Fruit fly (Drosophila melanogaster) whole organism, larva: ENCODE measurements around the gene CG10357.
A peak's percentile ranks its signal among the peaks of the same experiment; 100 is the strongest.

ENCODE experiments used
- noc ChIP-seq: fragments of 200-800 bp; sonication (Bioruptor generic); optimal IDR thresholded peaks from 3 replicates; lab custom pipeline; 2019; ENCODE audit warnings: missing biosample characterization, mild to moderate bottlenecking, missing genetic modification characterization, moderate library complexity

Gene CG10357

DNA sequence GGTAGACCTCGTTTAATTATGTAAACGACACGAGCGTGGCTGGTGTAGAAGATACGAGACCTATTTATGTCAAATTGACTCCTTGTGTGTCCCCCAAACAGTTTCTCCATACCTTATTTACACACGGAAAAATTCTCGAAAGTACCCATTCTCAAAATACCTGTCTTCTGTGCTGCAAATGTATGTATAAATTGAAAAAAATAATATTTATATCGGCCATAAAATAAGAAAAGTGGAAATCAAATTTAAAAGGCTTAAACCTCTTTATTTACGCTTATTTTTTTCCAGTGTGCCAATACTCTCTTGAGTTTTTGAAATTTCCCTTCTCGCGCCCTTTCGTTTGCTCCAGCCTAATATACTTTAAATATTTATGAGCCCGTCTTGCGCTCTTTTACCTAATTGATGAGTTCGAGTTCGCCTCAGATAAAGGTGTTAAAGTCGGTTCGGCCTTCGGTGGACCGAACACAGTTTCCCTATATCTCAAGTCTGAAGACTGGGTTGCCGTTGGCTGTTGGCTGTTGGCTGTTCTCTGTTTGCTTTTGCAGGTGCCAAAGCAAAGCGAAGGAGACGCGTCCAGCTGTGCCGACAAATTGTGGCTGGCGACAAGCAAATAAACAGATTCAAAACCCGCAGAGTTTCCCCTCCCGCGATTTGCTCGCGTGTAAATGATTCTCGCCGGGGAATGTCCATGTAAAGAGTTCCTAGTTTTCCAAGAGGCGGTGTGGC, 23.6 kb downstream of the CG10357 start:
- TF ChIP-seq noc (tag; lab: Kevin White, UChicago) = no peak

DNA sequence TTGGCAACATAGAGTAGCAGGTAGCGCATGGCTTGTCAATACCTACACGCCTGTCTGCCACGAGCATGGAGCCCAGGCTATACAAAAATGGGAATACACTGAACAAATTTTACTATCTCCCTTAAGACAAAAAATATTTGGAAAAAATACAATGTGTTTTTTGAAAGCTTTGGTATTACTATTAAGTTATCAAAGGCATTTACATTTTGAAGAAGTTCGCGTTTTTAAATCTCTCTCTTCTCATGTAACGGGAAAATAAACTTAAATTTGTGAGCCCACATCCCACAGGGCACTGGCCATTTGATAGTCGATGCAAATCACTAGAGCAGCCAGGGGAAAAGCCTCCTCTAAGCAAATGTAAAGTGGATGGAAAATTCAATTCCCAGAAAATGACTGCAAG, 24.1 kb downstream of the CG10357 start:
- no peak for TF ChIP-seq noc (tag; lab: Kevin White, UChicago)

DNA sequence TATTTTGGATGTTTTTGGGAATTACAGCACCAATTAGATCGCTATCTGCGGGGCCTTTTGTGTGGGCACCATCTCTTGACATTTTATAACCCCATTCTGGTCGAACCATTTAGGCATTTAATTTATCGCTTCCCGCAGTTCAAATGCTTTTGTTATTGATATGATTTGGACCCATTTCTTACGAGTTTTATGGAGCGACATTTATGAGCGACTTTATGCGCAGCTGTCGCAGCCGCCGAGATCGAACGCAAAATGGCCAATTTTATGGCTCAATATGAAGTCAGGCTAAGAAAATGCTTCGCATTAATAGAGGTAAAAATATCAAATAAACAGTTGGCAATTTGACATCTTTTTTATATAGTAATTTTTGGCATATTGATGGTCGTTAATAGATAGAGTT, 25.7 kb downstream of the CG10357 start:
- TF ChIP-seq noc (tag; lab: Kevin White, UChicago) = no peak

DNA sequence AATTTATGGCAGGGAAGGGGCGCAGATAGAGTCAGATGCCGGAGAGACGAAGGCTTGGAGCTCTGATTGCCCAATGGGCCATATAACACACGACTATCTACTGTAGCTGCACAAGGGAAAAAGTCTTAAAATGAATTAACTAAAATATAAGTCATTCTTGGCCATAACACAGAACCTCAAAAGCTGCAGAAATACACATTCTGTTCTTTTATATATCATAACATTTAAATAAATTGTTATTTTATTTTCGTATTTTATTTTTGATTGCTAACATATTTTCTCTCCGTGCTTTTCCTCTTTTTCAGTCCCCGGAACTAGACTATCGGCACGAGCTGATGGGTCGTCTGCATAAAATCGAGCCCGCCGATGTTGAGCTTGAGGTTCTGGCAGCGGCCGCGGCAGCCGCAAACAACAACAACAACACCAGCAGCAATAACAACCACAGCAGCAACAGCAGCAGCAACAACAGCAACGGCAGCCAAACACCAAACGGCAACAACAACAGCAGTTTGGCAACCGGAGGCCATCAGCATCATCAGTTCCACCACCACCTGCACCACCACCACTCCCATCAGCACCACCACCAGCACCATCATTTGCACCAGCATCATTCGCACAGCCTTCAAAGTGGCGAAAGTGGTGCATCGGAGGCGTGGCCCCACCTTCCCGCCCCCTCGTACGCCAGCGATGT, 29.3 kb downstream of the CG10357 start:
- no peak for TF ChIP-seq noc (tag; lab: Kevin White, UChicago)

DNA sequence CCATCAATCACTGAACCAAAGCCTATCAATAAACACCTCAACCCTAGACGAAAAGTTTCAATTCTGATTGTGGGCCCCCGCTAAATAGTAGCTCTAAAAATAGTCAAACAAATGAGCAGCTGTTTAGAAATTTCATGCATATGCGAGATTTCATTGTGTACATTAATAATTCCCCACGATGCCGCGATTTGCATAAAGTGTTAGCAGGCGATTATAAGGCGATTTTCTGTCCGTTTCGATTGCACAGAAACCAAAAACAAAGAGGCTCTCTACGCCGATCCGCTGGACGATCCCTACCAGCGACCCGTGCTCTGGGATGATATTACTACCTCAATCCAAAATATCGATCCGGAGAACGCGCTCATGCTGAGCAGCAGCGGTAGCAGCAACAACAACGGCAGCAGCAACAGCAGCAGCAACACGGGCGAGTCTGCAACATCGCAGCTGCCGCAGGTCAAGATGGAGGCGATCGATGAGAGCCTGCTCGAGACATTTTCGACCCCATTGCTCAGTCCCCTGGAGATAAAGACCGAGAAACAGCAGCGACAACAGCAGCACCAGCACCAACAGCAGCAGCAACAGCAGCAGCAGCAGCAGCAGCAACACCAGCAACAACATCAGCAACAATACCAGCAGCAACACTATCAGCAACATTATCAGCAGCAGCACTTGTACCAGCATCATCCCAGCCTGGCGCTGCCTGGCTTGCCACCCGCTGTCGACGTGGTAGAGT, 30.6 kb downstream of the CG10357 start:
- peak; percentile 6 for TF ChIP-seq noc (tag; lab: Kevin White, UChicago)

DNA sequence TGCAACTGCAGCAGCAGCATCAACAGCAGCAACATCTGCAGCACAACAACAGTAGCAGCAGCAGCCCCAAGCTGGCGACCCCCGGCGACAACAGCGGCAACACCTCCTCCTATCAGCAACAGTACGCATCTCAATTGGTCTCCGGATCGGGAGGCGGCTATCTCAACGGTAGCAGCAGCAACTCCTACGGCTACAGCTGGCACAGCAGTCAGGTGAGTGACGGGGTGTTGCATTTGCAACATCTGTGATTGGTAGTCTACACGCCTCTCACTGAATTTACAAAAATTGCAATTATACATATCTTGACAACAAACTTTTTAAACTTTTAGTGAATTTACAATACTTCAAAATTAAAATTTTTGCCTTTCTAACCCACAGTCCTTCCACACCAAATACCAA, 31.2 kb downstream of the CG10357 start:
- TF ChIP-seq noc (tag; lab: Kevin White, UChicago) = no peak

DNA sequence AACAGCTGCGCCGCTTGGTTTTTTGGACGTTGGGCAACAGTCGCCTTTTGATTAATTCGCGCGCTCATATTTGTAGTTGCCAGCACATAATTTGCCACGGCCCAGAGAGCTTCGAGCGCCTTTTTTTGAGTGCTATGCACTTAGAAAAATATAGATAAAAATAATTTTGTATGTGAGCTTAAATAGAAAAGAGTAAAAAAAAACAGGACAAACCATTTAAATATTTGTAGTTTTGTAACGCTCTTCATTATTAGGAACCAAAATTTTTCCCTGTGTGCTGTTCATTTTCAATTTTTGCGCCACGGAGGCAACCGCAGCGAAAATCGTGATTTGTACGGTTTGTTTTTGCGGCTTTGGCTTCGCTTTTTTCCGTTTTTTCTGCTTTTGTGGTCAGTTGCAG, 34.3 kb downstream of the CG10357 start:
- TF ChIP-seq noc (tag; lab: Kevin White, UChicago) = no peak

DNA sequence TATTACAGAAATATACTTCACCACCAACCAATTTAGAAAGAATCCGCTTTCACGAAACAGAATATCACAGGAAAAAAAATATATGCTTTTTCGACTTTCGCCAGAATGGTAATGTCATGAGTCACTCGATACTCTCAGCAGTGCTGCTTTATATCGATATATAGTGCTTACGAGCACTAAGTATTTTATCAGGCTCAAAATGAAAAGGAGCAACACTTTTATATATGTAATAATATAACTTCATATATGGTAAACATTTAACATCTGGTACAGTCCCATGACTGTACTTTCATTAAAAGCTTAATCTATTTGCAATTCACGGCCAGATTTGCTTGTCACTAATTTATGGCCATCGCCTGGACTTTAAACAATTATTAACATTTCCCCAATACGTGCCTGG, 39.5 kb downstream of the CG10357 start, which contains the start of gene CG10862:
TSS of gene CG10862 (minus strand) at position 101 of the 400 bp plus-strand sequence.
- TF ChIP-seq noc (tag; lab: Kevin White, UChicago) = no peak

DNA sequence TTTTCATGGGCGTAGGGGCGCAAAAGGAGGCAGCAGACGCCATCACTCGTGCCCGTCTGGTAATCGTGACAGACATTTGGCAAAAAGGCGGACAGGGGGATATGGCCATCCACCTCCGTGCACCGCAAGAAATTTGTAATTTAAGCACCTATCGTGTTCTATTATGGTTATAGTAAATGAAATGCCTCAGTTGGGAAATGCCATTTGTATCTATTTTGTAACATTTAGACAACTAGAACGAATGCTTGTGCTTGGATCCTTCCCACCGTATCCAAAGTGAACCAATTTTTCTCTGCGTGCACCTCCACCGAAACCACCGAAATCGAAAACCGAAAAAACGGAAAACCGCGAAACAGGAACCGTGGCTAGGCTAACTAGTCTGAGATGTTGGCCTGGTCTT, 41.7 kb downstream of the CG10357 start:
- no peak for TF ChIP-seq noc (tag; lab: Kevin White, UChicago)

DNA sequence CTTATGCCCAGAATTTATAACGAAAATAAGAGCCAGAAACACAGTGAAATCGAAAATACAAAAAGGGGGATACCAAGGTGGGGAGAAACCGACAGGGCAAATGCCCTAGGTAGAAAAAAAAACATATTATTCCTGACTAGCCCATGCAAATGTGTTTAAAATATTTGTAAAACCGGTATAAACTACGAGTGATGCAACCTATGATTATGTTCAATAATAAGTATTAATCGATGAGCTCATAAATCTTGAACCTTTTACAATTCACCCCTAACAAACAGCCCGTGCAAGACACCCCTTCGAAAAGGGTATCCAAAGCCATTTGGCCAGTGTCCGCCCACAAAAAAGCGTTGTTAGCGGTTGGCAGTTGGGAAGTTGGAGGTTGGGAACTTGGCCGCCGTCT, 42.7 kb downstream of the CG10357 start:
- TF ChIP-seq noc (tag; lab: Kevin White, UChicago) = no peak

DNA sequence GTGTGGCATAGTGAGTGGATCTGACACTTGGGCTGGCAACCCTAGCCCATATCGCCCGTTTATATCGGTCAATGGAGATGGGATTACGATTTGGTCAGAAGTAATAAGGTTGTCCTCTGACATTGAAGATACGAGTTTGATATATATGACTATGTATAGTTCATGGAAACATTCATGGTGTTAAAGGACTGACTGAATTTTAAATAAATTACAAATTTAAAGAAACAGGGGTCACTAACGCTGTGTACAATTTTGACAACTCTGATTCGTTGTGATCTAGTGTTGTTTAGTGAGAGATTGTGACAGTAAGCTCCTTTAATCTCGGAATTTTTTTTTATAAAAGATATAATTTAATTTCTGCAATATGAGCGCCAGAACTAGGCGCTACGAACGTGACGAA, 43.6 kb downstream of the CG10357 start, which contains the start of gene CG43098:
TSS of gene CG43098 (plus strand) at position 301 of the 400 bp plus-strand sequence.
- no peak for TF ChIP-seq noc (tag; lab: Kevin White, UChicago)

DNA sequence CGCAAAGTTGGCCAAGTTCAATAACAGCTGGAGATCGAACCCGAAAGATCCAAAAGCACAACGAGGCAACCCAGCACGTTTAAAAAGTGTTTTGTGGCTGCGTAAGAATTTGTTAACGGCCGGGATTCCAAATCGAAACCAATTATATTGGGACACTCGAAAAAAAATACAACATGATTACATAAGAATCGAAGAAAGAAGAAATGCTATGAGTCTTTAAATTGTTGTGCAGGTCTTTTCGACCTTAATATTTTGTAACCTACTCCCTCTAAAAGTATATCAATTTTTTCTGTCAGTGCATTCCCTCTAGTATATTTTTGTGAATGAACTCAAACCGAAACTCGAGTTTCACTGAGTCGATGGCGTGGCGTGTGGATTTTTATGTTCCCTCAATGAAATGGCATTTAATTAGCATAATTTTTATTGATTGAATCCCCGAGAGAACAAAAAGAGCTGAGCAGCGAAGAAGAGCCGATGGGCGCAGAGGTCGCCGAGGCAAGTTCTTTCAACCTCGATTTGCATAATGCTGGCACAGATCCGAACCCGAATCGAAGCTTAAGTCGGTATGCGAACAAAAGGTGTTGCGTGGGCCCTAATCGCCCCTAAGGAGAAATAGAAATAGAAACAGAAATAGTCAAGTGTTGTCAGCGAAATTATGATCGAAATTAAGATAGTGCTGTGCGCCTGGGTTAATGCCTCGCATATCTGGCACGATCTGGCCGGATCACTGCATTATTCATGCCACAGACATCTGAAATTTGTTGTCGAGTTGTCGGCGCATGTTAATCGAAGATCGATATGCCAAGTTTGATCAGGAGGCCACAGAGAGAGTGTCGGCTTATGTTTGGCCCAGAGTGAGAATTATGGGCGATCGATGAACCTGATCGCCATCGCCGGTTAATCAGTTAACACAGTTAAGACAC, 50.4 kb downstream of the CG10357 start:
- TF ChIP-seq noc (tag; lab: Kevin White, UChicago) = no peak
